Fruit fly (Drosophila melanogaster) whole organism: Measurements from ENCODE around the gene CG14452.

Source experiments
- CG8478 ChIP-seq: fragments of >200 bp; optimal IDR thresholded peaks from 2 replicates; lab custom pipeline; 2018; ENCODE audit warnings: inconsistent platforms
- pan ChIP-seq: fragments of >200 bp; optimal IDR thresholded peaks from 2 replicates; lab custom pipeline; 2017
- psq ChIP-seq: fragments of >200 bp; optimal IDR thresholded peaks from 2 replicates; lab custom pipeline; 2017

dm6 chr3L:22721991-22722390, 26.2 kb downstream of the CG14452 start, which contains the start of gene CG14451:
- TF ChIP-seq CG8478 (no peak), psq (lab: Kevin White, UChicago) (no peak), pan (lab: Kevin White, UChicago) (no peak)
